Fruit fly (Drosophila melanogaster) whole organism, prepupa: ENCODE data around the gene hid.

Source experiments
- CG11762 ChIP-seq: fragments of 200-800 bp; sonication (Bioruptor generic); optimal IDR thresholded peaks from 3 replicates; lab custom pipeline; 2016; ENCODE audit warnings: missing biosample characterization, missing genetic modification characterization; ENCODE audit not compliant: insufficient read depth
- CG15336 ChIP-seq: fragments of 200-800 bp; sonication (Bioruptor generic); IDR thresholded peaks from 2 replicates; pipeline ENCODE4 v1.3.6; 2022; ENCODE audit warnings: missing biosample characterization, missing genetic modification characterization
- CG8319 ChIP-seq: fragments of 200-800 bp; sonication (Bioruptor generic); optimal IDR thresholded peaks from 3 replicates; lab custom pipeline; 2016; ENCODE audit warnings: missing biosample characterization, missing genetic modification characterization
- CG8632 ChIP-seq: fragments of 200-800 bp; sonication (Bioruptor generic); optimal IDR thresholded peaks from 3 replicates; lab custom pipeline; 2016; ENCODE audit warnings: missing biosample characterization, missing genetic modification characterization
- Eip93F ChIP-seq: fragments of 200-800 bp; sonication (Bioruptor generic); optimal IDR thresholded peaks from 2 replicates; lab custom pipeline; 2016; ENCODE audit warnings: missing biosample characterization, mild to moderate bottlenecking, missing genetic modification characterization
- Hr38 ChIP-seq: sonication (Bioruptor generic); optimal IDR thresholded peaks from 2 replicates; lab custom pipeline; 2016; ENCODE audit warnings: missing biosample characterization, missing genetic modification characterization
- Hr4 ChIP-seq: fragments of 200-800 bp; sonication (Bioruptor generic); optimal IDR thresholded peaks from 3 replicates; lab custom pipeline; 2016; ENCODE audit warnings: missing biosample characterization, missing genetic modification characterization
- Met ChIP-seq: fragments of 200-800 bp; sonication (Bioruptor generic); optimal IDR thresholded peaks from 3 replicates; lab custom pipeline; 2016; ENCODE audit warnings: missing biosample characterization, missing genetic modification characterization
- dsx ChIP-seq: fragments of 200-800 bp; optimal IDR thresholded peaks from 3 replicates; lab custom pipeline; 2019; ENCODE audit warnings: missing biosample characterization, mild to moderate bottlenecking, missing genetic modification characterization, moderate library complexity; ENCODE audit not compliant: poor library complexity, severe bottlenecking

DNA sequence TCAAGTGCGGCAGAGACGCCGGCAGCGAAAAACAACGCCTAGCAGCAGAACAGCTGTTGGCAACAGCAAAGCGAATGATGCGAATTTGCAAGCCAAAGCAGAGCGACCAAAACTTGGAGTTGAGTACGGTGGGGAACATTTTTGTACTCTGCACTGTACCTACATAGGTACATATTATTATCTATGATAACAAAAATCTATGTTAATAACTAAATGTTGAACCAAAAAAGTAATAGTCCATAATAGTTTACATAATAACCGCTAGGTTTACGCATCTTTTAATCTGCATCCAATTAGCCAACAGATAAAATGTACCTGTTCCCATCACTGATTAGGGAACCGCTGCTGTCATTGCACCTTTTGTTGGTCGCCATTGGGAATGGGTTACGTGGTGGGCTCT lies 3.5 kb downstream of the hid start:
- no peak for TF ChIP-seq CG11762 (GFP tag; lab: Kevin White, UChicago)
- TF ChIP-seq CG8632: no peak
- no peak for TF ChIP-seq Hr38 (GFP tag; lab: Kevin White, UChicago)
- no peak for TF ChIP-seq Eip93F (GFP tag; lab: Kevin White, UChicago)
- TF ChIP-seq Met (GFP tag; lab: Kevin White, UChicago): no peak
- TF ChIP-seq Hr4: no peak
- TF ChIP-seq CG8319 (GFP tag; lab: Kevin White, UChicago): no peak
- TF ChIP-seq CG15336 (GFP tag; lab: Robert Waterston, UW): no peak
- no peak for TF ChIP-seq dsx
